Fruit fly (Drosophila melanogaster) Kc167 (cell line): ENCODE results near the gene CG7872.

Experiments
- psq ChIP-seq: fragments of >200 bp; optimal IDR thresholded peaks from 2 replicates; lab custom pipeline; 2017; ENCODE audit warnings: missing external identifiers
- ttk ChIP-seq: sonication (Bioruptor generic); optimal IDR thresholded peaks from 2 replicates; lab custom pipeline; 2017; ENCODE audit warnings: missing external identifiers

- no peak for TF ChIP-seq psq (lab: Kevin White, UChicago)
- TF ChIP-seq ttk (lab: Kevin White, UChicago) = no peak
Observed at dm6 chrX:15554256-15554678, 23.7 kb upstream of the CG7872 start, which contains the start of gene Ac13E.
